Fruit fly (Drosophila melanogaster) whole organism, embryonic: ENCODE measurements around the gene CG33062.
"Not testable (repeated sequence)": the region's sequence is repeated elsewhere in the genome, so short reads cannot be mapped to it uniquely, and the experiment has no call there.

Experiments
- Antp ChIP-seq: fragments of 200-800 bp; sonication (Bioruptor generic); optimal IDR thresholded peaks from 3 replicates; lab custom pipeline; 2016; ENCODE audit warnings: missing biosample characterization, missing genetic modification characterization
- Bdp1 ChIP-seq: fragments of 200-800 bp; sonication (Bioruptor generic); optimal IDR thresholded peaks from 3 replicates; lab custom pipeline; 2016; ENCODE audit warnings: missing biosample characterization, missing genetic modification characterization
- CG11696 ChIP-seq: fragments of 200-800 bp; sonication (Bioruptor generic); IDR thresholded peaks from 2 replicates; pipeline ENCODE4 v1.3.6; 2022; ENCODE audit warnings: missing biosample characterization, missing genetic modification characterization
- CG11723 ChIP-seq: fragments of 200-800 bp; sonication (Bioruptor generic); optimal IDR thresholded peaks from 2 replicates; lab custom pipeline; 2017; ENCODE audit warnings: missing biosample characterization, mild to moderate bottlenecking, missing genetic modification characterization
- CG12155 ChIP-seq: fragments of 200-800 bp; sonication (Bioruptor generic); optimal IDR thresholded peaks from 3 replicates; lab custom pipeline; 2016; ENCODE audit warnings: missing biosample characterization, missing genetic modification characterization
- CG13287 ChIP-seq: fragments of 200-800 bp; sonication (Bioruptor generic); IDR thresholded peaks from 2 replicates; pipeline ENCODE4 v1.3.6; 2022; ENCODE audit warnings: missing biosample characterization, missing genetic modification characterization; ENCODE audit not compliant: partially characterized antibody
- CG13894 ChIP-seq: fragments of 200-800 bp; sonication (Bioruptor generic); optimal IDR thresholded peaks from 3 replicates; lab custom pipeline; 2018; ENCODE audit warnings: missing biosample characterization, mild to moderate bottlenecking, missing genetic modification characterization, moderate library complexity
- CG18011 ChIP-seq: fragments of 200-800 bp; sonication (Bioruptor generic); optimal IDR thresholded peaks from 2 replicates; lab custom pipeline; 2017; ENCODE audit warnings: missing biosample characterization, missing genetic modification characterization, mild to moderate bottlenecking, moderate library complexity, missing genotype
- CG18764 ChIP-seq: fragments of 200-800 bp; sonication (Bioruptor generic); optimal IDR thresholded peaks from 3 replicates; lab custom pipeline; 2016; ENCODE audit warnings: missing biosample characterization, missing genetic modification characterization
- CG2199 ChIP-seq: fragments of 200-800 bp; sonication (Bioruptor generic); IDR thresholded peaks from 3 replicates; pipeline ENCODE4 v1.3.6; 2022; ENCODE audit warnings: missing biosample characterization, missing genetic modification characterization
- CG2678 ChIP-seq: fragments of 200-800 bp; sonication (Bioruptor generic); optimal IDR thresholded peaks from 3 replicates; lab custom pipeline; 2019; ENCODE audit warnings: missing biosample characterization, mild to moderate bottlenecking, missing genetic modification characterization, moderate library complexity
- CG2875 ChIP-seq: fragments of 200-800 bp; sonication (Bioruptor generic); optimal IDR thresholded peaks from 2 replicates; lab custom pipeline; 2017; ENCODE audit warnings: missing biosample characterization, mild to moderate bottlenecking, missing genetic modification characterization, missing genetic modification reagents
- CG30431 ChIP-seq: fragments of 200-800 bp; sonication (Bioruptor generic); optimal IDR thresholded peaks from 2 replicates; lab custom pipeline; 2017; ENCODE audit warnings: missing biosample characterization, missing genetic modification characterization
- CG34376 ChIP-seq: fragments of 200-800 bp; sonication (Bioruptor generic); optimal IDR thresholded peaks from 2 replicates; lab custom pipeline; 2018; ENCODE audit warnings: missing biosample characterization, mild to moderate bottlenecking, missing genetic modification characterization
- CG4820 ChIP-seq: fragments of 200-800 bp; sonication (Bioruptor generic); optimal IDR thresholded peaks from 3 replicates; lab custom pipeline; 2016; ENCODE audit warnings: missing biosample characterization, missing genetic modification characterization
- CG5180 ChIP-seq: fragments of 200-800 bp; sonication (Bioruptor generic); optimal IDR thresholded peaks from 3 replicates; lab custom pipeline; 2017; ENCODE audit warnings: missing biosample characterization, missing genetic modification characterization, mild to moderate bottlenecking, moderate library complexity, missing genetic modification reagents
- CG7556 ChIP-seq: fragments of 200-800 bp; sonication (Bioruptor generic); optimal IDR thresholded peaks from 2 replicates; lab custom pipeline; 2017; ENCODE audit warnings: missing biosample characterization, mild to moderate bottlenecking, missing genetic modification characterization
- CG8290 ChIP-seq, 3 experiments: fragments of 200-800 bp; sonication (Bioruptor generic); optimal IDR thresholded peaks; 2 replicates each; lab custom pipeline; 2016 to 2019; ENCODE audit warnings: missing biosample characterization in 3 of 3, missing genetic modification characterization in 3 of 3, mild to moderate bottlenecking in 2 of 3, moderate library complexity in 1 of 3
- CG9609 ChIP-seq: fragments of 200-800 bp; sonication (Bioruptor generic); optimal IDR thresholded peaks from 3 replicates; lab custom pipeline; 2016; ENCODE audit warnings: missing biosample characterization, missing genetic modification characterization
- CG9932 ChIP-seq: fragments of 200-800 bp; sonication (Bioruptor generic); IDR thresholded peaks from 2 replicates; pipeline ENCODE4 v1.3.6; 2022; ENCODE audit warnings: missing biosample characterization, missing genetic modification characterization
- Ets65A ChIP-seq: fragments of 200-800 bp; sonication (Bioruptor generic); peaks from one replicate; lab custom pipeline; 2016; ENCODE audit warnings: missing biosample characterization, missing genetic modification characterization
- MTF-1 ChIP-seq: fragments of 200-800 bp; sonication (Bioruptor generic); optimal IDR thresholded peaks from 2 replicates; lab custom pipeline; 2018; ENCODE audit warnings: missing biosample characterization, mild to moderate bottlenecking, missing genetic modification characterization, borderline replicate concordance
- Nf-YA ChIP-seq: fragments of 200-800 bp; sonication (Bioruptor generic); IDR thresholded peaks from 2 replicates; pipeline ENCODE4 v1.3.6; 2022; ENCODE audit warnings: missing biosample characterization, missing genetic modification characterization
- NfI ChIP-seq: fragments of 200-800 bp; sonication (Bioruptor generic); optimal IDR thresholded peaks from 3 replicates; lab custom pipeline; 2018; ENCODE audit warnings: missing biosample characterization, mild to moderate bottlenecking, missing genetic modification characterization, moderate library complexity
- Rx ChIP-seq: fragments of 200-800 bp; sonication (Bioruptor generic); IDR thresholded peaks from 2 replicates; pipeline ENCODE4 v1.3.6; 2022; ENCODE audit warnings: missing biosample characterization, missing genetic modification characterization
- amos ChIP-seq: fragments of 200-800 bp; sonication (Bioruptor generic); IDR thresholded peaks from 2 replicates; pipeline ENCODE4 v1.3.6; 2022; ENCODE audit warnings: missing biosample characterization, missing genetic modification characterization; ENCODE audit not compliant: partially characterized antibody
- ap ChIP-seq: fragments of 200-800 bp; sonication (Bioruptor generic); IDR thresholded peaks from 2 replicates; pipeline ENCODE4 v1.3.6; 2022; ENCODE audit warnings: missing biosample characterization, missing genetic modification characterization
- corto ChIP-seq: fragments of 200-800 bp; sonication (Bioruptor generic); optimal IDR thresholded peaks from 2 replicates; lab custom pipeline; 2016; ENCODE audit warnings: missing biosample characterization, mild to moderate bottlenecking, missing genetic modification characterization, moderate library complexity
- da ChIP-seq: fragments of 200-800 bp; sonication (Bioruptor generic); optimal IDR thresholded peaks from 2 replicates; lab custom pipeline; 2016; ENCODE audit warnings: missing biosample characterization, missing genetic modification characterization
- h ChIP-seq: fragments of >200 bp; optimal IDR thresholded peaks from 2 replicates; lab custom pipeline; 2017
- hb ChIP-seq: fragments of 200-800 bp; sonication (Bioruptor generic); IDR thresholded peaks from 3 replicates; pipeline ENCODE4 v1.3.6; 2022; ENCODE audit warnings: missing biosample characterization, missing genetic modification characterization; ENCODE audit not compliant: partially characterized antibody
- jumu ChIP-seq: fragments of 200-800 bp; sonication (Bioruptor generic); optimal IDR thresholded peaks from 3 replicates; lab custom pipeline; 2016; ENCODE audit warnings: missing biosample characterization, missing genetic modification characterization
- klu ChIP-seq: fragments of 200-800 bp; sonication (Bioruptor generic); IDR thresholded peaks from 2 replicates; pipeline ENCODE4 v1.3.6; 2022; ENCODE audit warnings: missing biosample characterization, missing genetic modification characterization
- kni ChIP-seq: fragments of 200-800 bp; sonication (Bioruptor generic); optimal IDR thresholded peaks from 3 replicates; lab custom pipeline; 2017; ENCODE audit warnings: mild to moderate bottlenecking, missing biosample characterization, missing genetic modification reagents, missing genetic modification characterization
- mam ChIP-seq: fragments of 200-800 bp; sonication (Bioruptor generic); optimal IDR thresholded peaks from 3 replicates; lab custom pipeline; 2016; ENCODE audit warnings: missing biosample characterization, missing genetic modification characterization
- nau ChIP-seq: fragments of 200-800 bp; sonication (Bioruptor generic); optimal IDR thresholded peaks from 3 replicates; lab custom pipeline; 2017; ENCODE audit warnings: missing biosample characterization, mild to moderate bottlenecking, missing genetic modification characterization, missing genetic modification reagents
- odd ChIP-seq: fragments of 200-800 bp; sonication (Bioruptor generic); optimal IDR thresholded peaks from 2 replicates; lab custom pipeline; 2017; ENCODE audit warnings: missing biosample characterization, mild to moderate bottlenecking, missing genetic modification characterization
- pan ChIP-seq, 4 experiments: fragments of >200 bp in 3 of 4; fragments of 200-800 bp in 1 of 4; sonication (Bioruptor generic) in 1 of 4; optimal IDR thresholded peaks in 3 of 4; IDR thresholded peaks in 1 of 4; 2 replicates each; pipeline versions ENCODE4 v1.3.6 to Lab custom; 2017 to 2022; ENCODE audit warnings: missing biosample characterization in 2 of 4, missing genetic modification characterization in 2 of 4, mixed read lengths in 1 of 4
- ranshi ChIP-seq: fragments of 200-800 bp; sonication (Bioruptor generic); IDR thresholded peaks from 2 replicates; pipeline ENCODE4 v1.3.6; 2022; ENCODE audit warnings: missing biosample characterization, missing genetic modification characterization
- ro ChIP-seq: fragments of 200-800 bp; sonication (Bioruptor generic); IDR thresholded peaks from 2 replicates; pipeline ENCODE4 v1.3.6; 2022; ENCODE audit warnings: missing biosample characterization, missing genetic modification characterization
- stwl ChIP-seq: fragments of 200-800 bp; sonication (Bioruptor generic); optimal IDR thresholded peaks from 3 replicates; lab custom pipeline; 2018; ENCODE audit warnings: missing biosample characterization, mild to moderate bottlenecking, missing genetic modification characterization, moderate library complexity
- sug ChIP-seq: fragments of 200-800 bp; optimal IDR thresholded peaks from 2 replicates; lab custom pipeline; 2019; ENCODE audit warnings: missing biosample characterization, mild to moderate bottlenecking, missing genetic modification characterization, moderate library complexity
- tin ChIP-seq: fragments of 200-800 bp; sonication (Bioruptor generic); optimal IDR thresholded peaks from 3 replicates; lab custom pipeline; 2016; ENCODE audit warnings: missing biosample characterization, missing genetic modification characterization
- trem ChIP-seq: fragments of 200-800 bp; optimal IDR thresholded peaks from 3 replicates; lab custom pipeline; 2019; ENCODE audit warnings: missing biosample characterization, mild to moderate bottlenecking, missing genetic modification characterization, moderate library complexity
- wor ChIP-seq: fragments of 200-800 bp; sonication (Bioruptor generic); IDR thresholded peaks from 2 replicates; pipeline ENCODE4 v1.3.6; 2022; ENCODE audit warnings: missing biosample characterization, missing genetic modification characterization
- yki ChIP-seq: fragments of >200 bp; optimal IDR thresholded peaks from 3 replicates; lab custom pipeline; 2018

Gene CG33062

DNA sequence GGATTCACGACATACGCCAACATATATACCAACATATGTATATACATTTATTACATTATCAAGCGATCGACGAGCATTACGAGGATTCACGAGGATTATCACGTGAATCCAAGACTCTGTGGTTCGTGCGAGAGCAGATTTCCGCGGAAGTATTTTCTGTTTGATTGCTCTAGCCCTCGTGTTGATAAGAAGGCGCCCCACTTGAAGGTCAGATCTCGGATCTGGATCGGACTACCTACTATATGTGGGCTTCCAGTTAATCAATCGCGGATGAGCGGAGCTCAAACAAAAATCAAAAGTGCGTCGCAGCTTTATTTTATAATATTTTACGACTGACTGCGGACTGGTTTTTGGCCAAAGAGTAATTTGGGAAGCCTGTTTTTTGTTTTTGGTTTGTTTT is 48.7 kb upstream of the CG33062 start (continued):
- no peak for TF ChIP-seq NfI (GFP tag; lab: Kevin White, UChicago)
- no peak for TF ChIP-seq CG11723
- peak; percentile 58 for TF ChIP-seq sug (tag; lab: Kevin White, UChicago)
- TF ChIP-seq CG34376 (GFP tag; lab: Kevin White, UChicago), result peak; percentile 62
- peak; percentile 81 for TF ChIP-seq CG13894 (tag; lab: Kevin White, UChicago)
- TF ChIP-seq jumu (GFP tag; lab: Kevin White, UChicago), result no peak

DNA sequence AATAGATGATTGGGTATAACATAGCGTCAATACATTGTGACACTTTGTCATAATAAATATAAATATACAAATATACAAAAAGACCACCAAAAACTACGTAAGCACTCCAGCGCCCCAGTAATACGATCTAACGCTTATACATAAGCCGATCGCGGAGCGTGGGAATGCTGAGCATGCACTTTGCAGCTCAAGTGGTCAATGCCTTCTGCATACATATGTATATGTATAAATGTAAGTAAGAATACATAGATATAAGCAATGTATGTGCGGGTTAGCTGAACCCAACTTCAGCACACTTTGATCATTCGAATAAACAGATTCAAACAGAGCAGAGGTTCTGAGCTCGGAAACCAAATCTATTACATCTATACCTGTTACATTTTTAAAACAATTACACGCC is 41.0 kb upstream of the CG33062 start, which contains the start of gene CG32212:
Gene CG32212 (plus strand): TSS at position 301 of the 400 bp plus-strand sequence.
- TF ChIP-seq CG2199 (GFP tag; lab: Robert Waterston, UW); CG9609; ro (GFP tag; lab: Robert Waterston, UW): not testable (repeated sequence)

DNA sequence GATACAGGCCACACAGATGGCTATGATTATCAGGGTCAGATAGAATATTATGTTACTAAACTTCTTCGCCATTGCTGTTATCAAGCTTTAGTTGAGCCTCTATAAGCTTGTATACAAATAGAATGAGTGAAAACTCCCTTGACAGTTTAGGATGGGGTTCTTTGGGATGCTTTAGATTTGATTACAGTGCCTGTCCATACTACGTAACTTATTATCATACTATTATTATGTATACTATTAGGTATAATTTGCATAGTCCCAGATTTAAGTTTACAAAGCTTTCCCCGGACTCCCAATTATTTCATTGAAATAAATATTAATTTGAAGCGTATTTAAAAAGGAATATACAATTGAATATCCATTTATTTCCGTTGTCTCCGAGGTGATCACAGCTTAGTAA is 40.2 kb upstream of the CG33062 start, which contains the start of gene brv1:
Gene brv1 (minus strand): TSS at position 101 of the 400 bp plus-strand sequence.
- TF ChIP-seq CG7556 (GFP tag; lab: Kevin White, UChicago), result no peak
- TF ChIP-seq Bdp1 (GFP tag; lab: Kevin White, UChicago), result no peak
- no peak for TF ChIP-seq CG18764
- TF ChIP-seq pan (optimal IDR thresholded peaks at IDR 0.05; lab: Kevin White, UChicago), result no peak
- no peak for TF ChIP-seq pan (GFP tag; optimal IDR thresholded peaks at IDR 0.05 in 1 of 2, IDR thresholded peaks at IDR 0.05 in 1 of 2)

DNA sequence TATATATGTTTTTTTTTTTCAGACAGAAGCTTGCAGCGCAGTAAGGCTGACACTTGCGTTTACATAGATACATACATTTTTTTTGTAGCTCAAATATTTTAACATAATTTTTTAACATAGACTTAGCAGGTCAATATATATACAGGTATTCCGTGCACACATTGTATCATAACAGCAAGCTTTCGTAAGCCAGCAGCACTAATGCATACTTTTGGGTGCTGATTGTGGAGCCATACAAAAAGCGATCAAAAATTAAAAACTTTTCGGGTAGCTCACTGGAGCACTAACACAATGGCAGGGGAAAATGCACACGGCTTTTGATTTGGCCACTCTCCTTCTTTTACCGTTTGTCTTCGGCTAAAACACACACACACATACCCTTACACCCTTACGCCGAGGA is 36.8 kb upstream of the CG33062 start:
- no peak for TF ChIP-seq ap (GFP tag; lab: Robert Waterston, UW)
- TF ChIP-seq trem, result no peak
- TF ChIP-seq nau (GFP tag; lab: Kevin White, UChicago), result no peak
- peak; percentile 22; the same call in 1 of the 2 replicates for TF ChIP-seq CG13287
- TF ChIP-seq CG18764, result no peak
- no peak for TF ChIP-seq MTF-1
- TF ChIP-seq CG18011 (GFP tag; lab: Kevin White, UChicago), result peak; percentile 97
- TF ChIP-seq ranshi (GFP tag; lab: Robert Waterston, UW), result no peak
- no peak for TF ChIP-seq CG30431 (GFP tag; lab: Kevin White, UChicago)
- no peak for TF ChIP-seq da (GFP tag; lab: Kevin White, UChicago)
- no peak for TF ChIP-seq tin (GFP tag; lab: Kevin White, UChicago)
- TF ChIP-seq h (lab: Kevin White, UChicago), result no peak
- TF ChIP-seq CG2875 (GFP tag; lab: Kevin White, UChicago), result no peak
- TF ChIP-seq klu (GFP tag; lab: Robert Waterston, UW), result no peak
- TF ChIP-seq CG12155 (GFP tag; lab: Kevin White, UChicago), result no peak
- TF ChIP-seq CG9932 (GFP tag; lab: Robert Waterston, UW), result no peak
- no peak for TF ChIP-seq CG5180
- no peak for TF ChIP-seq mam (GFP tag; lab: Kevin White, UChicago)
- TF ChIP-seq odd (GFP tag; lab: Kevin White, UChicago), result no peak
- peak; percentile 88 for TF ChIP-seq Ets65A (GFP tag; lab: Kevin White, UChicago)
- TF ChIP-seq hb, result no peak
- no peak for TF ChIP-seq yki
- TF ChIP-seq wor (GFP tag; lab: Robert Waterston, UW), result no peak
- no peak for TF ChIP-seq kni (GFP tag; lab: Kevin White, UChicago)
- no peak for TF ChIP-seq Nf-YA
- TF ChIP-seq CG2678 (tag; lab: Kevin White, UChicago), result no peak
- TF ChIP-seq CG8290 (GFP tag; optimal IDR thresholded peaks at IDR 0.05; lab: Kevin White, UChicago), result peak; percentile 6
- no peak for TF ChIP-seq CG8290 (tag; optimal IDR thresholded peaks at IDR 0.05; lab: Kevin White, UChicago)
- no peak for TF ChIP-seq CG4820 (GFP tag; lab: Kevin White, UChicago)
- TF ChIP-seq corto (GFP tag; lab: Kevin White, UChicago), result no peak
- TF ChIP-seq Rx (GFP tag; lab: Robert Waterston, UW), result no peak
- no peak for TF ChIP-seq Antp
- TF ChIP-seq CG11696 (GFP tag; lab: Robert Waterston, UW), result no peak
- no peak for TF ChIP-seq amos (GFP tag; lab: Robert Waterston, UW)
- TF ChIP-seq stwl, result peak; percentile 90
